Worm (Caenorhabditis elegans): ENCODE results near the gene swsn-6.

DNA sequence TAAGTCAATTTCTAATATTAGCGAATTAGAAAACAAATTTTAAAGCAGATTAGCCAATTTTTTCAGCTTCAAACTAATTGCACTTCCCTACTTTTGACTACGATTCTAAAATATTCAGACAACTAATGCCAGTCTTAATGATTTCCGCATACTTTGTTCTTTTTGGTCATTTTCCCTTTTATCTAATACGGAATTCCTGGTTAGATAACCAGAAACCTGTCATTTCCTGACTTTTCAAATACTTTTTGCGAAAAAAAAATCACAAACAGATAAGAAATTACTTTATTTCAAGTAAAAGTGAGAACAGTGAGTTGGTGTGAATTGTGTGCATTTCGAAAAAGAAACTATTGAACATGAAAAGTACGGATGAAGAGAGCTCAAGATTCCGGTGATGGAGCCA lies 14.7 kb upstream of the swsn-6 start:
- TF ChIP-seq nhr-85 (tag) (no peak), dpl-1 (GFP tag; optimal IDR thresholded peaks at IDR 0.05) (no peak), aha-1 (tag; optimal IDR thresholded peaks at IDR 0.05) (no peak), snpc-4 (tag; optimal IDR thresholded peaks at IDR 0.05) (no peak), egl-27 (tag; optimal IDR thresholded peaks at IDR 0.05) (no peak), lsy-2 (tag; optimal IDR thresholded peaks at IDR 0.05) (no peak), alr-1 (tag; optimal IDR thresholded peaks at IDR 0.05; ENCODE audit: borderline replicate concordance) (no peak)
